Worm (Caenorhabditis elegans): ENCODE data around the gene T10G3.4.
"Not testable (repeated sequence)": the region's sequence is repeated elsewhere in the genome, so short reads cannot be mapped to it uniquely, and the experiment has no call there.

The T10G3.4 gene

DNA sequence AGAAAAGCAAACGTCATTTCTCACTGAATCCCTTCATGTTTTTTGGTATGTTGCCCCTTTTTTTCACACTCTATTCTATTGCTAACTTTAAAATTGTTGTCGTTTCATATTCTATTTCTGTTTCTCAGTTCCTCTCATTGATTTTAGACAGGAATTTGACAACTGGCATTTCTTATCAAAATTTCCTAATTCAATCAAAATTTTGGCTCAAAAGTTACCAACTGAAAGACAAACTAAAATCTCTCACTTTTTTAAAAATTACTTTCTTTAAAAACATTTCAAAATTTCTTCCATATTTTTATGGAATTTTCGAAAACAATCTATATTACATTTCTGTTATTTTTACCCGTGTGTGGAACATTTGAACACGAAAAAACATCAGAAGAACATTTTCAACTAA is 40.7 kb downstream of the T10G3.4 start, which contains the start of gene Y2H9A.6:
TSS of gene Y2H9A.6 (plus strand) at position 301 of the 400 bp plus-strand sequence.
- not testable (repeated sequence) for TF ChIP-seq F33H1.4 (GFP tag; IDR thresholded peaks at IDR 0.05); bed-2 (GFP tag; IDR thresholded peaks at IDR 0.05); ama-1 (optimal IDR thresholded peaks at IDR 0.05); ama-1 (GFP tag; optimal IDR thresholded peaks at IDR 0.05)

- TF ChIP-seq ztf-25 (GFP tag; IDR thresholded peaks at IDR 0.05): 0 out of 2 replicates have a peak, but pooled peaks have one; percentile 41
- TF ChIP-seq egrh-3 (GFP tag; IDR thresholded peaks at IDR 0.05): peak; percentile 94
- TF ChIP-seq lin-40 (tag; optimal IDR thresholded peaks at IDR 0.05): no peak
Measured at ce11 chrV:13442819-13443218, 41.4 kb downstream of the T10G3.4 start.

DNA sequence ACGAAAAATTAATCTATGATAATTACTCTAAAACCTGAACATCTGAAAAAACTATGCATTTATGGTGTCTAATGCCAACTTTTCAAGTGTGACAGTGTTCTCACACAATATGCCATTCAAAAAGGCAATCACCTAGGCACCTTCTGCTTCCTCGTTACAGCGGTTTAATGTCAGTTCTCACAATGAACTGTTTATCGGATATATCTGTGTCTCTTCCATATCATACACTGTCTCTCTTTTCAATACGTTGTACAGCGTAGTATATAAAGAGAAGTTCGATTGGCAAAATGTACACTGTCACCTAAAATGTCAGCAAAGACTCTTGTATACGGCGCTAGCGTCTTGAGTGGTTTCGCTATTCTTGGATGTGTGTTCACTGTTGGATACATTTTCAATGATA is 42.6 kb downstream of the T10G3.4 start, which contains the start of gene col-162:
TSS of gene col-162 (plus strand) at position 301 of the 400 bp plus-strand sequence.
- TF ChIP-seq hmg-1.2 (GFP tag; IDR thresholded peaks at IDR 0.05) (no peak), ceh-58 (GFP tag; IDR thresholded peaks at IDR 0.05) (no peak), B0019.2 (GFP tag; conservative IDR thresholded peaks at IDR 0.05) (no peak), ceh-91 (GFP tag; IDR thresholded peaks at IDR 0.05) (no peak), somi-1 (GFP tag; optimal IDR thresholded peaks at IDR 0.05) (no peak), tbp1 (GFP tag; optimal IDR thresholded peaks at IDR 0.05) (no peak), aptf-3 (GFP tag; IDR thresholded peaks at IDR 0.05) (no peak), aptf-2 (GFP tag; conservative IDR thresholded peaks at IDR 0.05) (no peak), lsl-1 (GFP tag; optimal IDR thresholded peaks at IDR 0.05) (no peak), Y67H2A.10 (GFP tag; conservative IDR thresholded peaks at IDR 0.05) (no peak), cebp-1 (GFP tag; IDR thresholded peaks at IDR 0.05) (no peak), cebp-1 (tag; optimal IDR thresholded peaks at IDR 0.05) (no peak), nhr-120 (GFP tag; IDR thresholded peaks at IDR 0.05) (no peak), lin-35 (GFP tag; optimal IDR thresholded peaks at IDR 0.05) (no peak), dox-1 (GFP tag; IDR thresholded peaks at IDR 0.05) (no peak), Y95B8A.8 (GFP tag; IDR thresholded peaks at IDR 0.05) (no peak), attf-3 (GFP tag; conservative IDR thresholded peaks at IDR 0.05) (no peak), bed-1 (GFP tag; IDR thresholded peaks at IDR 0.05) (no peak), B0336.3 (GFP tag; IDR thresholded peaks at IDR 0.05) (no peak), lag-1 (GFP tag; IDR thresholded peaks at IDR 0.05) (no peak), rpc-1 (optimal IDR thresholded peaks at IDR 0.05) (no peak), rpc-1 (tag; optimal IDR thresholded peaks at IDR 0.05) (no peak)

DNA sequence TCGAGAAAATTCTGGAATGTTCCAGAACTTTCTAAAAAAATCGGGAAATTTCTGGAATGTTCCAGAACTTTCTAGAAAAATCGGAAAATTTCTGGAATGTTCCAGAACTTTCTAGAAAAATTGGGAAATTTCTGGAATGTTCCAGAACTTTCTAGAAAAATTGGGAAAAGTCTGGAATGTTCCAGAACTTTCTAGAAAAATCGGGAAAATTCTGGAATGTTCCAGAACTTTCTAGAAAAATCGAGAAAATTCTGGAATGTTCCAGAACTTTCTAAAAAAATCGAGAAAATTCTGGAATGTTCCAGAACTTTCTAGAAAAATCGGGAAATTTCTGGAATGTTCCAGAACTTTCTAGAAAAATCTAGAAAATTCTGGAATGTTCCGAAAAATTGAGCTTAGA is 43.9 kb downstream of the T10G3.4 start:
- peak; percentile 61 for TF ChIP-seq ekl-4 (GFP tag; IDR thresholded peaks at IDR 0.05)
- TF ChIP-seq hsf-1 (GFP tag; IDR thresholded peaks at IDR 0.05): peak; percentile 97
- peak; percentile 91 for TF ChIP-seq dox-1 (GFP tag; IDR thresholded peaks at IDR 0.05)
- peak; percentile 67 for TF ChIP-seq egrh-3 (GFP tag; IDR thresholded peaks at IDR 0.05)
- TF ChIP-seq D2030.7 (GFP tag; IDR thresholded peaks at IDR 0.05): peak; percentile 37; the same call in 1 of the 2 replicates

ce11 chrV:13437473-13438074 is 46.7 kb downstream of the T10G3.4 start, which contains the start of gene mes-4:
mes-4 (minus strand) TSS chrV:13437545.
- TF ChIP-seq ztf-18 (tag; optimal IDR thresholded peaks at IDR 0.05) (no peak), ceh-58 (GFP tag; IDR thresholded peaks at IDR 0.05) (no peak), Y53G8AR.9 (GFP tag; conservative IDR thresholded peaks at IDR 0.05) (no peak), nfyb-1 (GFP tag; IDR thresholded peaks at IDR 0.05) (peak; percentile 83), attf-3 (GFP tag; conservative IDR thresholded peaks at IDR 0.05) (peak; percentile 78), F39B2.1 (GFP tag; IDR thresholded peaks at IDR 0.05) (no peak), snpc-1.3 (tag; optimal IDR thresholded peaks at IDR 0.05; ENCODE audit: insufficient read depth) (no peak), B0035.1 (tag; optimal IDR thresholded peaks at IDR 0.05) (no peak)

Measured in whole organism, young adult.